Fruit fly (Drosophila melanogaster): Measurements from ENCODE around the gene mrt.

Gene mrt

dm6 chr3R:27282286-27282685 lies at the start of gene mrt (continued):
- TF ChIP-seq CG11695 (GFP tag; IDR thresholded peaks at IDR 0.05) (0 out of 3 replicates have a peak, but pooled peaks have one; percentile 43), CG13123 (GFP tag; optimal IDR thresholded peaks at IDR 0.05) (no peak), Bdp1 (GFP tag; optimal IDR thresholded peaks at IDR 0.05) (peak; percentile 19), CG7839 (tag; optimal IDR thresholded peaks at IDR 0.05) (peak; percentile 71), grn (GFP tag; optimal IDR thresholded peaks at IDR 0.05) (no peak), NFAT (GFP tag; IDR thresholded peaks at IDR 0.05) (peak; percentile 53; the same call in 1 of the 2 replicates), jumu (GFP tag; optimal IDR thresholded peaks at IDR 0.05) (peak; percentile 18), CG17361 (GFP tag; IDR thresholded peaks at IDR 0.05) (peak; percentile 49; the same call in 2 of the 3 replicates), en (GFP tag; optimal IDR thresholded peaks at IDR 0.05) (peak; percentile 12), CG12744 (GFP tag; optimal IDR thresholded peaks at IDR 0.05) (peak; percentile 27), gsb-n (tag; optimal IDR thresholded peaks at IDR 0.05) (peak; percentile 11), Atf-2 (GFP tag; optimal IDR thresholded peaks at IDR 0.05) (peak; percentile 46), CG12155 (GFP tag; optimal IDR thresholded peaks at IDR 0.05) (peak; percentile 45), sna (GFP tag; IDR thresholded peaks at IDR 0.05; ENCODE audit: partially characterized antibody) (no peak), CG2120 (GFP tag; optimal IDR thresholded peaks at IDR 0.05) (peak; percentile 85), Med (GFP tag) (peak; percentile 96), esg (GFP tag; conservative IDR thresholded peaks at IDR 0.05) (peak; percentile 38), maf-S (GFP tag; optimal IDR thresholded peaks at IDR 0.05) (peak; percentile 58), CG4424 (GFP tag; optimal IDR thresholded peaks at IDR 0.05) (peak; percentile 57), CG4282 (GFP tag; optimal IDR thresholded peaks at IDR 0.05) (peak; percentile 24), Atf3 (GFP tag; optimal IDR thresholded peaks at IDR 0.05) (no peak), CG13894 (tag; optimal IDR thresholded peaks at IDR 0.05) (no peak), CG12299 (tag; optimal IDR thresholded peaks at IDR 0.05) (no peak), sr (GFP tag; IDR thresholded peaks at IDR 0.05) (no peak), CG10979 (tag; optimal IDR thresholded peaks at IDR 0.05) (peak; percentile 23), CG13775 (GFP tag; optimal IDR thresholded peaks at IDR 0.05) (peak; percentile 65), mam (GFP tag; optimal IDR thresholded peaks at IDR 0.05) (peak; percentile 66), wek (GFP tag; optimal IDR thresholded peaks at IDR 0.05) (no peak), scrt (GFP tag; optimal IDR thresholded peaks at IDR 0.05) (peak; percentile 42), CG8388 (GFP tag; optimal IDR thresholded peaks at IDR 0.05) (peak; percentile 100), CG3838 (GFP tag; optimal IDR thresholded peaks at IDR 0.05) (no peak), CG11504 (tag; optimal IDR thresholded peaks at IDR 0.05) (peak; percentile 63), amos (GFP tag; IDR thresholded peaks at IDR 0.05; ENCODE audit: partially characterized antibody) (peak; percentile 10; the same call in 1 of the 2 replicates), Ada2b (GFP tag; IDR thresholded peaks at IDR 0.05) (0 out of 2 replicates have a peak, but pooled peaks have one; percentile 6), CG1792 (GFP tag; optimal IDR thresholded peaks at IDR 0.05) (peak; percentile 10), D (optimal IDR thresholded peaks at IDR 0.05) (no peak), D (GFP tag; optimal IDR thresholded peaks at IDR 0.05) (peak; percentile 17), NC2α (GFP tag; optimal IDR thresholded peaks at IDR 0.05) (no peak), tgo (GFP tag; IDR thresholded peaks at IDR 0.05) (peak; percentile 38; the same call in 1 of the 3 replicates), bcd (GFP tag; optimal IDR thresholded peaks at IDR 0.05) (peak; percentile 63), slbo (GFP tag; IDR thresholded peaks at IDR 0.05) (peak; percentile 77), p53 (GFP tag; optimal IDR thresholded peaks at IDR 0.05) (no peak), crc (GFP tag; optimal IDR thresholded peaks at IDR 0.05) (peak; percentile 67), trem (tag; optimal IDR thresholded peaks at IDR 0.05) (peak; percentile 21), Doc2 (GFP tag; IDR thresholded peaks at IDR 0.05) (no peak), CG33213 (GFP tag; optimal IDR thresholded peaks at IDR 0.05) (peak; percentile 44), CG8478 (optimal IDR thresholded peaks at IDR 0.05) (no peak), CG14860 (GFP tag; IDR thresholded peaks at IDR 0.05; ENCODE audit: partially characterized antibody) (no peak), odd (GFP tag; optimal IDR thresholded peaks at IDR 0.05) (no peak), CG32532 (GFP tag; IDR thresholded peaks at IDR 0.05) (peak; percentile 56), CG17568 (GFP tag; optimal IDR thresholded peaks at IDR 0.05) (no peak), H15 (GFP tag; IDR thresholded peaks at IDR 0.05) (peak; percentile 41; the same call in 1 of the 3 replicates)
